Worm (Caenorhabditis elegans): ENCODE results near the gene gmpr-1.

DNA sequence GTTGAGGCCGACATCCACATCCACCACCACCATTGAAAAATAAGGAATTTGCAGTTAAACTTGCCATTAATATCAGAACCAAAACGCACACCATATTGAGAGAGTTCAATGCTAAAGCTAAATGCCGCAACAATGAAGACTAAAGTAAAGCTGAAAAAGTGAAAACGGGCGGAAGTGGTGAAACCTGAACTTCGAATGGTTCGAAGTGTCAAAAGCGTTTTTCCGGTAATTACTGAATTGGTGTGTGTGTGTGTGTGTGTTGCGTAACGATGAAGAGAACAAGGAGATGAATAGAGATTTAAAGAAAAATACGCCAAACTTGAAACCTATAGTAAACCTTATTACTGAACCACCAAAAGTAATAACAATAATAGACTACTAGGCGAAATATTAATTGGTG, 6.7 kb downstream of the gmpr-1 start, which contains the start of gene grl-13:
- no peak for TF ChIP-seq unc-62 (GFP tag; optimal IDR thresholded peaks at IDR 0.05)
- no peak for TF ChIP-seq fos-1 (tag; optimal IDR thresholded peaks at IDR 0.05)
- TF ChIP-seq nhr-12 (tag; optimal IDR thresholded peaks at IDR 0.05) = no peak
- no peak for TF ChIP-seq pqm-1 (tag; optimal IDR thresholded peaks at IDR 0.05)
- TF ChIP-seq nhr-11 (tag; optimal IDR thresholded peaks at IDR 0.05) = no peak

Data from whole organism, L3 larva.